Worm (Caenorhabditis elegans) whole organism, L4 larva: ENCODE data around the gene nspc-20.
A peak's percentile ranks its signal among the peaks of the same experiment; 100 is the strongest.

Experiments
- F37D6.2 ChIP-seq: sonication (generic microtip); optimal IDR thresholded peaks from 2 replicates; lab custom pipeline; 2016; ENCODE audit warnings: mild to moderate bottlenecking, missing genetic modification characterization, missing compliant biosample characterization
- F44E2.7 ChIP-seq: fragments of 200-800 bp; sonication (Bioruptor generic); IDR thresholded peaks from 2 replicates; pipeline ENCODE4 v2.1.2; 2022; ENCODE audit warnings: missing genetic modification characterization, missing compliant biosample characterization
- T20F7.1 ChIP-seq: fragments of 200-800 bp; sonication (Bioruptor generic); optimal IDR thresholded peaks from 2 replicates; lab custom pipeline; 2018; ENCODE audit warnings: mild to moderate bottlenecking, missing genetic modification characterization, missing compliant biosample characterization
- Y105C5A.15 ChIP-seq: fragments of 200-800 bp; sonication (Bioruptor generic); IDR thresholded peaks from 2 replicates; pipeline ENCODE4 v1.3.6; 2022; ENCODE audit warnings: missing genetic modification characterization, missing compliant biosample characterization
- aha-1 ChIP-seq: fragments of 150-350 bp; peaks from one replicate; lab custom pipeline; 2014; ENCODE audit warnings: missing biosample characterization, missing genetic modification characterization
- ceh-20 ChIP-seq: fragments of 200-800 bp; sonication (Bioruptor generic); IDR thresholded peaks from 2 replicates; pipeline ENCODE4 v1.3.6; 2022; ENCODE audit warnings: missing genetic modification reagents, missing genetic modification characterization, missing compliant biosample characterization
- daf-16 ChIP-seq, 3 experiments: sonication (generic microtip); optimal IDR thresholded peaks; 2 replicates each; lab custom pipeline; 2016 to 2017; ENCODE audit warnings: missing genetic modification characterization in 3 of 3, missing genetic modification reagents in 3 of 3, mild to moderate bottlenecking in 2 of 3, missing compliant biosample characterization in 2 of 3, missing biosample characterization in 1 of 3, moderate library complexity in 1 of 3
- dmd-6 ChIP-seq: fragments of 200-800 bp; sonication (Bioruptor generic); IDR thresholded peaks from 2 replicates; pipeline ENCODE4 v1.3.6; 2022; ENCODE audit warnings: missing genetic modification reagents, missing genetic modification characterization, missing compliant biosample characterization
- duxl-1 ChIP-seq: sonication (generic microtip); optimal IDR thresholded peaks from 2 replicates; lab custom pipeline; 2016; ENCODE audit warnings: mild to moderate bottlenecking, missing genetic modification characterization, moderate library complexity, missing compliant biosample characterization; ENCODE audit not compliant: poor library complexity
- dve-1 ChIP-seq: sonication (generic microtip); optimal IDR thresholded peaks from 2 replicates; lab custom pipeline; 2017; ENCODE audit warnings: antibody characterized with exemption, mild to moderate bottlenecking, missing genetic modification characterization, missing compliant biosample characterization; ENCODE audit not compliant: insufficient read depth
- egl-43 ChIP-seq: fragments of 200-800 bp; sonication (Bioruptor generic); IDR thresholded peaks from 2 replicates; pipeline ENCODE4 v1.3.6; 2022; ENCODE audit warnings: missing genetic modification reagents, missing genetic modification characterization, missing compliant biosample characterization
- fkh-10 ChIP-seq: fragments of 150-350 bp; optimal IDR thresholded peaks from 2 replicates; lab custom pipeline; 2014; ENCODE audit warnings: missing biosample characterization, missing genetic modification reagents, missing genetic modification characterization
- hlh-11 ChIP-seq: fragments of 200-800 bp; sonication (Bioruptor generic); optimal IDR thresholded peaks from 2 replicates; lab custom pipeline; 2018; ENCODE audit warnings: mild to moderate bottlenecking, missing genetic modification characterization, missing compliant biosample characterization
- hlh-30 ChIP-seq: sonication (generic microtip); optimal IDR thresholded peaks from 2 replicates; lab custom pipeline; 2017; ENCODE audit warnings: antibody characterized with exemption, mild to moderate bottlenecking, missing genetic modification characterization, missing compliant biosample characterization; ENCODE audit not compliant: insufficient read depth
- hmg-1.1 ChIP-seq: fragments of 200-800 bp; sonication (Bioruptor generic); IDR thresholded peaks from 2 replicates; pipeline ENCODE4 v1.3.6; 2022; ENCODE audit warnings: missing genetic modification reagents, missing genetic modification characterization, missing compliant biosample characterization
- lin-13 ChIP-seq: fragments of 150-350 bp; optimal IDR thresholded peaks from 2 replicates; lab custom pipeline; 2014; ENCODE audit warnings: missing biosample characterization, missing genetic modification reagents, missing genetic modification characterization
- lin-38 ChIP-seq: fragments of 200-800 bp; sonication (Bioruptor generic); IDR thresholded peaks from 2 replicates; pipeline ENCODE4 v1.3.6; 2022; ENCODE audit warnings: missing genetic modification reagents, missing genetic modification characterization, missing compliant biosample characterization
- lir-3 ChIP-seq: sonication (generic microtip); optimal IDR thresholded peaks from 2 replicates; lab custom pipeline; 2016; ENCODE audit warnings: mild to moderate bottlenecking, missing genetic modification characterization, missing compliant biosample characterization
- lsy-2 ChIP-seq, 2 experiments: fragments of 150-350 bp in 1 of 2; sonication (generic microtip) in 1 of 2; optimal IDR thresholded peaks; 2 replicates each; lab custom pipeline; 2014 to 2017; ENCODE audit warnings: missing biosample characterization in 2 of 2, missing genetic modification characterization in 2 of 2
- mdt-29 ChIP-seq: fragments of 200-800 bp; sonication (Bioruptor generic); IDR thresholded peaks from 2 replicates; pipeline ENCODE4 v1.3.6; 2022; ENCODE audit warnings: missing genetic modification reagents, missing genetic modification characterization, missing compliant biosample characterization
- mes-2 ChIP-seq: sonication (generic microtip); optimal IDR thresholded peaks from 2 replicates; lab custom pipeline; 2016; ENCODE audit warnings: missing genotype, mild to moderate bottlenecking, missing genetic modification characterization, missing compliant biosample characterization; ENCODE audit not compliant: poor library complexity, severe bottlenecking
- mxl-3 ChIP-seq: fragments of 200-800 bp; sonication (Bioruptor generic); optimal IDR thresholded peaks from 2 replicates; lab custom pipeline; 2018; ENCODE audit warnings: mild to moderate bottlenecking, missing genetic modification characterization, missing compliant biosample characterization
- nhr-237 ChIP-seq: sonication (generic microtip); optimal IDR thresholded peaks from 2 replicates; lab custom pipeline; 2017; ENCODE audit warnings: missing biosample characterization, missing genetic modification characterization
- nhr-28 ChIP-seq: fragments of 150-350 bp; optimal IDR thresholded peaks from 2 replicates; lab custom pipeline; 2014; ENCODE audit warnings: missing biosample characterization, missing genetic modification characterization
- nhr-48 ChIP-seq: sonication (generic microtip); optimal IDR thresholded peaks from 2 replicates; lab custom pipeline; 2016; ENCODE audit warnings: mild to moderate bottlenecking, missing genetic modification characterization, missing compliant biosample characterization
- php-3 ChIP-seq: fragments of 200-800 bp; sonication (Bioruptor generic); IDR thresholded peaks from 2 replicates; pipeline ENCODE4 v1.3.6; 2022; ENCODE audit warnings: missing genetic modification reagents, missing genetic modification characterization, missing compliant biosample characterization
- pqm-1 ChIP-seq: sonication (generic microtip); optimal IDR thresholded peaks from 2 replicates; lab custom pipeline; 2017; ENCODE audit warnings: missing biosample characterization, missing genetic modification characterization
- set-16 ChIP-seq: fragments of 200-800 bp; sonication (Bioruptor generic); IDR thresholded peaks from 2 replicates; pipeline ENCODE4 v1.3.6; 2022; ENCODE audit warnings: missing genetic modification reagents, missing genetic modification characterization, missing compliant biosample characterization
- tra-1 ChIP-seq: fragments of 200-800 bp; sonication (Bioruptor generic); IDR thresholded peaks from 2 replicates; pipeline ENCODE4 v1.3.6; 2022; ENCODE audit warnings: missing genetic modification reagents, missing genetic modification characterization, missing compliant biosample characterization
- unc-39 ChIP-seq: sonication (generic microtip); optimal IDR thresholded peaks from 2 replicates; lab custom pipeline; 2017; ENCODE audit warnings: missing biosample characterization, missing genetic modification characterization
- unc-62 ChIP-seq, 3 experiments: fragments of 150-350 bp in 1 of 3; sonication (generic microtip); optimal IDR thresholded peaks in 2 of 3; peaks in 1 of 3; 1 replicate in 1 of 3; 2 replicates in 2 of 3; lab custom pipeline; 2014 to 2017; ENCODE audit warnings: missing biosample characterization in 3 of 3, missing genetic modification characterization in 3 of 3, missing genetic modification reagents in 3 of 3, missing genotype in 1 of 3
- zag-1 ChIP-seq: fragments of 150-350 bp; optimal IDR thresholded peaks from 2 replicates; lab custom pipeline; 2014; ENCODE audit warnings: missing biosample characterization, missing genetic modification characterization

The nspc-20 gene

DNA sequence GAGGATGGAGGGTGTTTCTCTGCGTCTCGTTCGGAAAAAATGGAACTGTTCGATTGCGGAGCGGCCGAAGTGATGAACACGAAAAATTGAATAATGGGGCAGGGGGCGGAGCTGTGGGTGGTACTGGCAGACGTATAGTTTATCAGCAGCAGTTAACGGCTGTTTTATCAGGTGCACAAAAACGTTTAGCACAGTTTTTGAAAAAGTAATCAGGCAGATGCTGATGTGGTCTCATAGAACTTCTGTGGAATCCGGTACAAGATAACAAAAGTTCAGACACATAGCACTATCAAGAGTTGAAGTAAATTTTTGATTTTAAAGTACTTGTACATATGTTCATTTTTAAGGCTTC, 25.5 kb downstream of the nspc-20 start (continued):
- TF ChIP-seq php-3 (GFP tag; lab: Robert Waterston, UW) = peak; percentile 41; the same call in 1 of the 2 replicates
- TF ChIP-seq mxl-3 = peak; percentile 47
- TF ChIP-seq F37D6.2 = no peak

DNA sequence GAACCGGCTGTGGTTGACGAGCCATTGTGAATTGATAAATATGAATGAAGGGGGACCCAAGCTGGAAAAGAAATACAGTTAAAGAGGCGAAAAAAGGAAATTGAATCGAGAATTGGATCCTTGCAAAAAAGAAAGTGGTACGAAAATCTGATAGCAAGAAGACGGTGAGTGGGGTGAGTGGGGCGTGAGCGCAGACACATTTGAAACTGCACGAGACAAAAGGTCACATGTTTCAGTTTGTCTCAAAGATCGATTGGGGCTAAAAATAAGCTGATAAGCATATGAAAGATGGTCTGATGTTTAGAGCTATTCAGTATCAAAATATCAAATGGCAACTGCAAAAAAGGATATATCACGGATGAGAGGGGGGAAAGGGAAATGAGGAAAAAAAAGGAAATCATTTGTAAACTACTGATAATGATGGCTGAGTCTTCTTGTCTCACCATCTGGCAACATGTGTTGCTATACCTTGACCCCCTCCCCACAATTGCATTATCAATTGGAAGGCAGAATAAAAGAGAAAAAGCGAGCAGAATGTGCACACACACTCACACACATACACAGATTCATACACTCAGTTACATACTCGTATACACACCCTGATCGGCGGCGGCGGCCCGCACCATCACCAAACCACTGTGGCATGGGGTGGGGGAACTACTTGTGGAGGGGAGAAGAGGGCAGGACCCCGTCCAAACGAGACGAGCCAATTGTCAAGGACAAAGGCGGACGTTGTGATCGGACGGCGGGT, 26.0 kb downstream of the nspc-20 start, which contains the start of gene M163.1:
Gene M163.1 (minus strand): TSS at position 25 of the 751 bp plus-strand sequence.
- peak; percentile 84 for TF ChIP-seq set-16 (GFP tag; lab: Robert Waterston, UW)
- no peak for TF ChIP-seq duxl-1 (tag; lab: Kevin White, UChicago)
- TF ChIP-seq zag-1 (tag; lab: Kevin White, UChicago) = no peak
- TF ChIP-seq daf-16 (GFP tag; optimal IDR thresholded peaks at IDR 0.05; lab: Kevin White, UChicago) = no peak
- peak; percentile 57 for TF ChIP-seq daf-16 (tag; optimal IDR thresholded peaks at IDR 0.05; lab: Kevin White, UChicago)
- TF ChIP-seq fkh-10 (GFP tag; lab: Kevin White, UChicago) = no peak
- TF ChIP-seq T20F7.1 (GFP tag; lab: Kevin White, UChicago) = no peak
- TF ChIP-seq aha-1 = peak; percentile 95
- 0 out of 2 replicates have a peak, but pooled peaks have one; percentile 11 for TF ChIP-seq egl-43 (GFP tag; lab: Robert Waterston, UW)
- TF ChIP-seq dmd-6 (GFP tag; lab: Robert Waterston, UW) = peak; percentile 56
- peak; percentile 49 for TF ChIP-seq pqm-1 (tag; lab: Kevin White, UChicago)
- 0 out of 2 replicates have a peak, but pooled peaks have one; percentile 28 for TF ChIP-seq tra-1 (GFP tag; lab: Robert Waterston, UW)
- TF ChIP-seq mes-2 (tag; lab: Kevin White, UChicago) = peak; percentile 1
- peak in 1 of 2 experiments; percentile 91 for TF ChIP-seq unc-62 (GFP tag; optimal IDR thresholded peaks at IDR 0.05 in 1 of 2; lab: Kevin White, UChicago)
- TF ChIP-seq unc-62 (tag; optimal IDR thresholded peaks at IDR 0.05; lab: Kevin White, UChicago) = no peak
- 0 out of 2 replicates have a peak, but pooled peaks have one; percentile 11 for TF ChIP-seq mdt-29 (GFP tag; lab: Robert Waterston, UW)
- TF ChIP-seq lin-38 (GFP tag; lab: Robert Waterston, UW) = 0 out of 2 replicates have a peak, but pooled peaks have one; percentile 18
- peak; percentile 37 for TF ChIP-seq nhr-28
- TF ChIP-seq ceh-20 (GFP tag; lab: Robert Waterston, UW) = no peak
- TF ChIP-seq dve-1 (tag; lab: Kevin White, UChicago) = peak; percentile 42
- TF ChIP-seq hlh-11 (tag; lab: Kevin White, UChicago) = peak; percentile 38
- peak; percentile 76 for TF ChIP-seq hlh-30
- 0 out of 2 replicates have a peak, but pooled peaks have one; percentile 48 for TF ChIP-seq F44E2.7 (GFP tag; lab: Robert Waterston, UW)

DNA sequence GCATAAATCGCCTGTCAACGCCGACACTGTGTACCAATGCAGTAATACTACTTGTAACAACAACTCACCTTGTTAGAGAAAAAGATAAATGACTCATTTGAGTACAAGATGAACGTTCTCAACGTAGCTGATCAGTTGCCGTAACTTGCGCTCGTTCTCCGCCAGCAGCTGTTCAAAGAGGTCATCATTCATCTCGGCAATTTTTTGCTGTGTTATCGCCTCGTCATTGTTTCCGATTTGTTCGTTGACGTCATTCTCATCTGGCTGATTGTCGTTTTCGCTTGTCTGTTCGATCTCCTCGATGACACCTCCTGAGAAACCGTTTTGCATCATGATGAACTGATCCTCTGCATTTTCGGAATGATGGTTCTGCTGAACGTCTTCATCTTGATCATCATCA, 26.7 kb downstream of the nspc-20 start:
- TF ChIP-seq hlh-30 = peak; percentile 25
- TF ChIP-seq lsy-2 (tag; optimal IDR thresholded peaks at IDR 0.05; lab: Kevin White, UChicago) = peak in 1 of 2 experiments; percentile 3
- peak; percentile 31 for TF ChIP-seq nhr-28
- no peak for TF ChIP-seq Y105C5A.15 (GFP tag; lab: Robert Waterston, UW)
- TF ChIP-seq daf-16 (GFP tag; optimal IDR thresholded peaks at IDR 0.05; lab: Kevin White, UChicago) = peak in 1 of 2 experiments; percentile 56
- TF ChIP-seq daf-16 (tag; optimal IDR thresholded peaks at IDR 0.05; lab: Kevin White, UChicago) = no peak
- TF ChIP-seq tra-1 (GFP tag; lab: Robert Waterston, UW) = peak; percentile 58; the same call in 1 of the 2 replicates
- no peak for TF ChIP-seq hmg-1.1 (GFP tag; lab: Robert Waterston, UW)
- TF ChIP-seq dmd-6 (GFP tag; lab: Robert Waterston, UW) = peak; percentile 52
- peak; percentile 7 for TF ChIP-seq mxl-3
- no peak for TF ChIP-seq lir-3 (tag; lab: Kevin White, UChicago)
- peak; percentile 18 for TF ChIP-seq nhr-48 (tag; lab: Kevin White, UChicago)
- no peak for TF ChIP-seq unc-39
- peak in 1 of 2 experiments; percentile 19 for TF ChIP-seq unc-62 (GFP tag; optimal IDR thresholded peaks at IDR 0.05 in 1 of 2; lab: Kevin White, UChicago)
- TF ChIP-seq unc-62 (tag; optimal IDR thresholded peaks at IDR 0.05; lab: Kevin White, UChicago) = no peak
- TF ChIP-seq lin-13 (GFP tag; lab: Kevin White, UChicago) = no peak
- no peak for TF ChIP-seq nhr-237
- peak; percentile 69 for TF ChIP-seq hlh-11 (tag; lab: Kevin White, UChicago)
- TF ChIP-seq, all 104 proteins: peak for 10
